Worm (Caenorhabditis elegans): ENCODE results near the gene cutl-5.

The cutl-5 gene

DNA sequence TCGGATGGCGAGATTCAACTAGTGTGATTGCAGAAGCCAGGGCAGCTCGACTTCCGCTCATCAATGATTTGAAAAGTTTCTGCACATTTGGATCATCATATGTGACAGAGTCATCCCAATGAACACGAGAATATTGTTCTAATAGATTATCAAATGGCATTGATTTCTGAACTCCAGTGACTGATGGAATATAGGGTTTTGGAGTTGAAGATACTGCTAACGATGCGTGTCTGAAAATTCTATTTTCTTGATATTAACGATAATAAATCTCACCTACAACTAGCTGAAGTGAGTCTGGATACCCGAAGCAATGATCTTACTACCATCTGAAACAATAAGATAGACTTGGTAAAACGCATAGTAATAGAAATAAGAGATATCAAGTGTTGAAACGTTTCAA lies 14.9 kb downstream of the cutl-5 start, which contains the start of gene mmaa-1 (continued):
- peak; percentile 25; the same call in 1 of the 2 replicates for TF ChIP-seq madf-6 (GFP tag; IDR thresholded peaks at IDR 0.05)
- no peak for TF ChIP-seq egrh-3 (GFP tag; IDR thresholded peaks at IDR 0.05)
- peak; percentile 14; the same call in 1 of the 2 replicates for TF ChIP-seq hmg-1.2 (GFP tag; IDR thresholded peaks at IDR 0.05)
- TF ChIP-seq F57A8.1 (GFP tag; optimal IDR thresholded peaks at IDR 0.05), result no peak
- TF ChIP-seq dox-1 (GFP tag; IDR thresholded peaks at IDR 0.05), result peak; percentile 34; the same call in 1 of the 2 replicates
- TF ChIP-seq lin-40 (tag; optimal IDR thresholded peaks at IDR 0.05), result no peak
- TF ChIP-seq nhr-27 (tag; optimal IDR thresholded peaks at IDR 0.05), result no peak
- TF ChIP-seq sptf-2 (GFP tag; optimal IDR thresholded peaks at IDR 0.05), result no peak
- TF ChIP-seq bed-1 (GFP tag; IDR thresholded peaks at IDR 0.05), result 0 out of 2 replicates have a peak, but pooled peaks have one; percentile 42
- TF ChIP-seq ztf-22 (GFP tag; optimal IDR thresholded peaks at IDR 0.05), result no peak
- no peak for TF ChIP-seq Y95B8A.8 (GFP tag; IDR thresholded peaks at IDR 0.05)
- TF ChIP-seq F49E8.2 (tag; optimal IDR thresholded peaks at IDR 0.05; ENCODE audit: insufficient read depth), result no peak
- peak; percentile 88 for TF ChIP-seq Y53G8AR.9 (GFP tag; conservative IDR thresholded peaks at IDR 0.05)
- no peak for TF ChIP-seq T26A5.8 (tag; optimal IDR thresholded peaks at IDR 0.05)
- TF ChIP-seq mxl-1 (tag; optimal IDR thresholded peaks at IDR 0.05), result no peak
- no peak; the same call in 1 of the 2 replicates for TF ChIP-seq ekl-4 (GFP tag; IDR thresholded peaks at IDR 0.05)
- no peak for TF ChIP-seq lsy-27 (tag; optimal IDR thresholded peaks at IDR 0.05; ENCODE audit: borderline replicate concordance, insufficient read depth)
- TF ChIP-seq repo-1 (tag; optimal IDR thresholded peaks at IDR 0.05), result peak; percentile 71

DNA sequence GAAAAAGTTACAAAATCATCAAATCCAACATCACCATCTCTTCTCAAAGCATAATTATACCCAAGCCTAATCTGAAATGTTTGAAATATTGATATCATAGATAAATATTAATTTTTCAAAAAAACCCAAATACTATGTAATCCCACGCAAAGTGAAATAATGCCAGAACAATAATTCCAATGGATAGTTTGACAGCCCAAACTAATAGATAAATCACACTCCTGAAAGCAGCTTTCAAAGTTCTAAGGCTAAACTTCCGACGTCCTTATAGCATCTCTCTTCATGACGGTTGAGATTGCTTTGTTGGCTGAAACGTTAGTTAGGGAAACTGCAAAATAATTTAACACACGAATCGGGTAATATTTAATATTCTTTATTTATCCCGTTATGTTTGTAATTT lies 16.5 kb downstream of the cutl-5 start:
- TF ChIP-seq athp-1 (tag; optimal IDR thresholded peaks at IDR 0.05), result no peak
- TF ChIP-seq lin-35 (GFP tag; optimal IDR thresholded peaks at IDR 0.05), result no peak
- TF ChIP-seq him-1 (tag; optimal IDR thresholded peaks at IDR 0.05), result peak; percentile 53
- TF ChIP-seq nhr-90 (tag; optimal IDR thresholded peaks at IDR 0.05), result no peak
- peak; percentile 64; the same call in 1 of the 2 replicates for TF ChIP-seq madf-3 (GFP tag; IDR thresholded peaks at IDR 0.05)
- TF ChIP-seq hmg-20 (GFP tag; IDR thresholded peaks at IDR 0.05), result no peak
- no peak for TF ChIP-seq ztf-25 (GFP tag; IDR thresholded peaks at IDR 0.05)
- TF ChIP-seq Y53G8AR.9 (GFP tag; conservative IDR thresholded peaks at IDR 0.05), result 0 out of 2 replicates have a peak, but pooled peaks have one; percentile 50
- TF ChIP-seq Y53F4B.3 (GFP tag; IDR thresholded peaks at IDR 0.05), result no peak
- 0 out of 2 replicates have a peak, but pooled peaks have one; percentile 7 for TF ChIP-seq hmg-1.2 (GFP tag; IDR thresholded peaks at IDR 0.05)

DNA sequence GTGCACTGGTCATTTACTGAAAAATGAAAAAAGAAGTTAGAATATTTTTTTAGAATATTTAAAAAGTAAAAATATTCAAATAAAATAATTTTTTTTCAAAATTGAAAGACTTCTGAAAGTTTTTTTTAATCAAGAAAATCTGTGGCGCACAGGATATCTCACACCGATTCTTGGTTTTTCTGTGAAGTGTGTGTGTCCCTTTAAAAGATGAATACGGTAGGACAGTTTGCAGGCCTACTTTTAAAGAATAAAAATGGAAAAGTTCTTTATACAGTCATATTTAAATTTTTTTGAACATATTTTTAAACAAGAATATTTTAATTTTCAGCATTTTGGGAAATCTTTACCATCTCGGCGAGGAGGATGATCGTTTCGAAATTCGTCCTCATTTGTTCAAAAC lies 17.1 kb downstream of the cutl-5 start, which contains the start of gene mct-5:
mct-5 (minus strand) TSS at position 16 of the 400 bp plus-strand sequence.
- TF ChIP-seq ztf-3 (GFP tag; optimal IDR thresholded peaks at IDR 0.05), result no peak
- TF ChIP-seq madf-6 (GFP tag; IDR thresholded peaks at IDR 0.05), result peak; percentile 99
- no peak for TF ChIP-seq F57A8.1 (GFP tag; optimal IDR thresholded peaks at IDR 0.05)
- TF ChIP-seq efl-1 (GFP tag; optimal IDR thresholded peaks at IDR 0.05), result peak; percentile 30
- TF ChIP-seq bed-2 (GFP tag; IDR thresholded peaks at IDR 0.05), result no peak
- 0 out of 2 replicates have a peak, but pooled peaks have one; percentile 10 for TF ChIP-seq D2030.7 (GFP tag; IDR thresholded peaks at IDR 0.05)
- TF ChIP-seq ets-4 (GFP tag; optimal IDR thresholded peaks at IDR 0.05), result no peak
- peak; percentile 21 for TF ChIP-seq him-1 (tag; optimal IDR thresholded peaks at IDR 0.05)
- peak; percentile 89 for TF ChIP-seq lsl-1 (GFP tag; optimal IDR thresholded peaks at IDR 0.05)
- TF ChIP-seq akir-1 (GFP tag; optimal IDR thresholded peaks at IDR 0.05), result no peak
- peak; percentile 98 for TF ChIP-seq madf-8 (GFP tag; conservative IDR thresholded peaks at IDR 0.05)
- TF ChIP-seq snpc-3.4 (tag; optimal IDR thresholded peaks at IDR 0.05), result peak; percentile 11
- TF ChIP-seq xnd-1 (tag; optimal IDR thresholded peaks at IDR 0.05), result peak; percentile 88
- TF ChIP-seq ceh-91 (GFP tag; IDR thresholded peaks at IDR 0.05), result 0 out of 2 replicates have a peak, but pooled peaks have one; percentile 8
- no peak for TF ChIP-seq bed-1 (GFP tag; IDR thresholded peaks at IDR 0.05)
- TF ChIP-seq let-526 (GFP tag; IDR thresholded peaks at IDR 0.05), result no peak
- TF ChIP-seq F33H1.4 (GFP tag; IDR thresholded peaks at IDR 0.05), result peak; percentile 58
